Fruit fly (Drosophila melanogaster) whole organism, embryonic: ENCODE data around the gene Wdfy2.
A peak's percentile ranks its signal among the peaks of the same experiment; 100 is the strongest.

Experiments used
- ATbp ChIP-seq: fragments of 200-800 bp; sonication (Bioruptor generic); optimal IDR thresholded peaks from 2 replicates; lab custom pipeline; 2017; ENCODE audit warnings: missing biosample characterization, mild to moderate bottlenecking, missing genetic modification characterization, missing genetic modification reagents
- Aef1 ChIP-seq: fragments of 200-800 bp; sonication (Bioruptor generic); IDR thresholded peaks from 3 replicates; pipeline ENCODE4 v1.3.6; 2022; ENCODE audit warnings: missing biosample characterization, missing genetic modification characterization
- CG10321 ChIP-seq: fragments of 200-800 bp; sonication (Bioruptor generic); IDR thresholded peaks from 2 replicates; pipeline ENCODE4 v1.3.6; 2022; ENCODE audit warnings: missing biosample characterization, missing genetic modification characterization
- CG11504 ChIP-seq: fragments of 200-800 bp; sonication (Bioruptor generic); optimal IDR thresholded peaks from 3 replicates; lab custom pipeline; 2019; ENCODE audit warnings: missing biosample characterization, mild to moderate bottlenecking, missing genetic modification characterization, moderate library complexity
- CG11695 ChIP-seq: fragments of 200-800 bp; sonication (Bioruptor generic); IDR thresholded peaks from 3 replicates; pipeline ENCODE4 v1.3.6; 2022; ENCODE audit warnings: missing biosample characterization, missing genetic modification characterization
- CG11696 ChIP-seq: fragments of 200-800 bp; sonication (Bioruptor generic); IDR thresholded peaks from 2 replicates; pipeline ENCODE4 v1.3.6; 2022; ENCODE audit warnings: missing biosample characterization, missing genetic modification characterization
- CG12744 ChIP-seq: fragments of 200-800 bp; sonication (Bioruptor generic); optimal IDR thresholded peaks from 2 replicates; lab custom pipeline; 2016; ENCODE audit warnings: missing biosample characterization, missing genetic modification characterization
- CG13287 ChIP-seq: fragments of 200-800 bp; sonication (Bioruptor generic); IDR thresholded peaks from 2 replicates; pipeline ENCODE4 v1.3.6; 2022; ENCODE audit warnings: missing biosample characterization, missing genetic modification characterization; ENCODE audit not compliant: partially characterized antibody
- CG14014 ChIP-seq: fragments of 200-800 bp; sonication (Bioruptor generic); IDR thresholded peaks from 2 replicates; pipeline ENCODE4 v1.3.6; 2022; ENCODE audit warnings: missing biosample characterization, missing genetic modification characterization
- CG14050 ChIP-seq: fragments of 200-800 bp; sonication (Bioruptor generic); IDR thresholded peaks from 3 replicates; pipeline ENCODE4 v1.3.6; 2022; ENCODE audit warnings: missing biosample characterization, missing genetic modification characterization
- CG14860 ChIP-seq: fragments of 200-800 bp; sonication (Bioruptor generic); IDR thresholded peaks from 3 replicates; pipeline ENCODE4 v1.3.6; 2022; ENCODE audit warnings: missing biosample characterization, missing genetic modification characterization; ENCODE audit not compliant: partially characterized antibody
- CG15514 ChIP-seq: fragments of 200-800 bp; sonication (Bioruptor generic); optimal IDR thresholded peaks from 3 replicates; lab custom pipeline; 2017; ENCODE audit warnings: missing biosample characterization, missing genetic modification characterization, mild to moderate bottlenecking, moderate library complexity, missing genetic modification reagents
- CG15601 ChIP-seq: fragments of 200-800 bp; sonication (Bioruptor generic); optimal IDR thresholded peaks from 3 replicates; lab custom pipeline; 2019; ENCODE audit warnings: missing biosample characterization, mild to moderate bottlenecking, missing genetic modification characterization, moderate library complexity
- CG16813 ChIP-seq: fragments of 200-800 bp; sonication (Bioruptor generic); IDR thresholded peaks from 3 replicates; pipeline ENCODE4 v1.3.6; 2022; ENCODE audit warnings: missing biosample characterization, missing genetic modification characterization; ENCODE audit not compliant: partially characterized antibody
- CG17361 ChIP-seq: fragments of 200-800 bp; sonication (Bioruptor generic); IDR thresholded peaks from 3 replicates; pipeline ENCODE4 v1.3.6; 2022; ENCODE audit warnings: missing biosample characterization, missing genetic modification characterization
- CG18476 ChIP-seq: fragments of 200-800 bp; sonication (Bioruptor generic); optimal IDR thresholded peaks from 2 replicates; lab custom pipeline; 2016; ENCODE audit warnings: missing biosample characterization, mild to moderate bottlenecking, missing genetic modification characterization
- CG18764 ChIP-seq: fragments of 200-800 bp; sonication (Bioruptor generic); optimal IDR thresholded peaks from 3 replicates; lab custom pipeline; 2016; ENCODE audit warnings: missing biosample characterization, missing genetic modification characterization
- CG30020 ChIP-seq: fragments of 200-800 bp; optimal IDR thresholded peaks from 2 replicates; lab custom pipeline; 2019; ENCODE audit warnings: missing biosample characterization, mild to moderate bottlenecking, missing genetic modification characterization, moderate library complexity
- CG31365 ChIP-seq: fragments of 200-800 bp; sonication (Bioruptor generic); optimal IDR thresholded peaks from 2 replicates; lab custom pipeline; 2018; ENCODE audit warnings: missing biosample characterization, mild to moderate bottlenecking, missing genetic modification characterization
- CG32532 ChIP-seq: fragments of 200-800 bp; sonication (Bioruptor generic); IDR thresholded peaks from 2 replicates; pipeline ENCODE4 v1.3.6; 2022; ENCODE audit warnings: missing biosample characterization, missing genetic modification characterization
- CG3407 ChIP-seq: fragments of 200-800 bp; sonication (Bioruptor generic); optimal IDR thresholded peaks from 2 replicates; lab custom pipeline; 2018; ENCODE audit warnings: missing biosample characterization, mild to moderate bottlenecking, missing genetic modification characterization
- CG3726 ChIP-seq: fragments of 200-800 bp; sonication (Bioruptor generic); IDR thresholded peaks from 3 replicates; pipeline ENCODE4, ENCODE4 v1.3.6; 2022; ENCODE audit warnings: missing biosample characterization, missing genetic modification characterization
- CG6254 ChIP-seq: fragments of 200-800 bp; sonication (Bioruptor generic); optimal IDR thresholded peaks from 3 replicates; lab custom pipeline; 2017; ENCODE audit warnings: mild to moderate bottlenecking, missing biosample characterization, missing genetic modification reagents, missing genetic modification characterization
- CG7271 ChIP-seq: fragments of 200-800 bp; sonication (Bioruptor generic); optimal IDR thresholded peaks from 2 replicates; lab custom pipeline; 2018; ENCODE audit warnings: missing biosample characterization, mild to moderate bottlenecking, missing genetic modification characterization, moderate library complexity
- CG7928 ChIP-seq: fragments of 200-800 bp; sonication (Bioruptor generic); optimal IDR thresholded peaks from 2 replicates; lab custom pipeline; 2017; ENCODE audit warnings: missing biosample characterization, mild to moderate bottlenecking, missing genetic modification characterization
- CG8944 ChIP-seq: fragments of 200-800 bp; sonication (Bioruptor generic); optimal IDR thresholded peaks from 3 replicates; lab custom pipeline; 2016; ENCODE audit warnings: missing biosample characterization, missing genetic modification characterization
- CG9609 ChIP-seq: fragments of 200-800 bp; sonication (Bioruptor generic); optimal IDR thresholded peaks from 3 replicates; lab custom pipeline; 2016; ENCODE audit warnings: missing biosample characterization, missing genetic modification characterization
- CG9797 ChIP-seq: fragments of 200-800 bp; sonication (Bioruptor generic); optimal IDR thresholded peaks from 3 replicates; lab custom pipeline; 2018; ENCODE audit warnings: missing biosample characterization, mild to moderate bottlenecking, missing genetic modification characterization
- Dref ChIP-seq: fragments of 200-800 bp; sonication (Bioruptor generic); IDR thresholded peaks from 2 replicates; pipeline ENCODE4 v1.3.6; 2022; ENCODE audit warnings: missing biosample characterization, missing genetic modification characterization
- E2f2 ChIP-seq: fragments of 200-800 bp; sonication (Bioruptor generic); IDR thresholded peaks from 2 replicates; pipeline ENCODE4 v1.3.6; 2022; ENCODE audit warnings: missing biosample characterization, missing genetic modification characterization
- H2.0 ChIP-seq: fragments of 200-800 bp; sonication (Bioruptor generic); IDR thresholded peaks from 2 replicates; pipeline ENCODE4 v1.3.6; 2022; ENCODE audit warnings: missing biosample characterization, missing genetic modification characterization
- HmgD ChIP-seq: fragments of 200-800 bp; sonication (Bioruptor generic); optimal IDR thresholded peaks from 3 replicates; lab custom pipeline; 2016; ENCODE audit warnings: missing biosample characterization, missing genetic modification characterization
- Hmr ChIP-seq: fragments of 200-800 bp; sonication (Bioruptor generic); optimal IDR thresholded peaks from 3 replicates; lab custom pipeline; 2017; ENCODE audit warnings: mild to moderate bottlenecking, missing biosample characterization, missing genetic modification reagents, missing genetic modification characterization
- Lhr ChIP-seq: fragments of 200-800 bp; sonication (Bioruptor generic); optimal IDR thresholded peaks from 3 replicates; lab custom pipeline; 2017; ENCODE audit warnings: mild to moderate bottlenecking, missing biosample characterization, missing genetic modification reagents, missing genetic modification characterization
- Lim3 ChIP-seq: fragments of 200-800 bp; sonication (Bioruptor generic); IDR thresholded peaks from 2 replicates; pipeline ENCODE4 v1.3.6; 2022; ENCODE audit warnings: missing biosample characterization, missing genetic modification characterization
- ase ChIP-seq: fragments of 200-800 bp; sonication (Bioruptor generic); IDR thresholded peaks from 3 replicates; pipeline ENCODE4 v1.3.6; 2022; ENCODE audit warnings: missing biosample characterization, missing genetic modification characterization
- cas ChIP-seq: fragments of 200-800 bp; sonication (Bioruptor generic); IDR thresholded peaks from 2 replicates; pipeline ENCODE4 v1.3.6; 2022; ENCODE audit warnings: missing biosample characterization, missing genetic modification characterization
- croc ChIP-seq: fragments of 200-800 bp; sonication (Bioruptor generic); conservative IDR thresholded peaks from 3 replicates; pipeline ENCODE4 v1.3.6; 2022; ENCODE audit warnings: missing biosample characterization, missing genetic modification characterization
- exex ChIP-seq: fragments of 200-800 bp; sonication (Bioruptor generic); optimal IDR thresholded peaks from 4 replicates; lab custom pipeline; 2018; ENCODE audit warnings: missing biosample characterization, mild to moderate bottlenecking, missing genetic modification characterization, moderate library complexity
- gcm2 ChIP-seq: fragments of 200-800 bp; sonication (Bioruptor generic); optimal IDR thresholded peaks from 2 replicates; lab custom pipeline; 2016; ENCODE audit warnings: missing biosample characterization, missing genetic modification characterization
- gem ChIP-seq: fragments of 200-800 bp; sonication (Bioruptor generic); optimal IDR thresholded peaks from 2 replicates; lab custom pipeline; 2019; ENCODE audit warnings: missing biosample characterization, mild to moderate bottlenecking, missing genetic modification characterization, moderate library complexity
- jing ChIP-seq: fragments of 200-800 bp; sonication (Bioruptor generic); optimal IDR thresholded peaks from 2 replicates; lab custom pipeline; 2018; ENCODE audit warnings: missing biosample characterization, mild to moderate bottlenecking, missing genetic modification characterization
- lab ChIP-seq: fragments of 200-800 bp; sonication (Bioruptor generic); optimal IDR thresholded peaks from 3 replicates; lab custom pipeline; 2017; ENCODE audit warnings: missing biosample characterization, missing genetic modification characterization, mild to moderate bottlenecking, moderate library complexity, missing genetic modification reagents
- nmo ChIP-seq: fragments of 200-800 bp; sonication (Bioruptor generic); optimal IDR thresholded peaks from 2 replicates; lab custom pipeline; 2018; ENCODE audit warnings: missing biosample characterization, mild to moderate bottlenecking, missing genetic modification characterization, moderate library complexity
- pan ChIP-seq, 4 experiments: fragments of >200 bp in 3 of 4; fragments of 200-800 bp in 1 of 4; sonication (Bioruptor generic) in 1 of 4; optimal IDR thresholded peaks in 3 of 4; IDR thresholded peaks in 1 of 4; 2 replicates each; pipeline versions ENCODE4 v1.3.6 to Lab custom; 2017 to 2022; ENCODE audit warnings: missing biosample characterization in 2 of 4, missing genetic modification characterization in 2 of 4, mixed read lengths in 1 of 4
- pfk ChIP-seq: fragments of 200-800 bp; sonication (Bioruptor generic); optimal IDR thresholded peaks from 2 replicates; lab custom pipeline; 2018; ENCODE audit warnings: missing biosample characterization, mild to moderate bottlenecking, missing genetic modification characterization, moderate library complexity
- pita ChIP-seq: fragments of 200-800 bp; sonication (Bioruptor generic); optimal IDR thresholded peaks from 2 replicates; lab custom pipeline; 2017; ENCODE audit warnings: missing biosample characterization, mild to moderate bottlenecking, missing genetic modification characterization
- row ChIP-seq: fragments of 200-800 bp; sonication (Bioruptor generic); IDR thresholded peaks from 3 replicates; pipeline ENCODE4 v1.3.6; 2022; ENCODE audit warnings: missing biosample characterization, missing genetic modification characterization
- trem ChIP-seq: fragments of 200-800 bp; optimal IDR thresholded peaks from 3 replicates; lab custom pipeline; 2019; ENCODE audit warnings: missing biosample characterization, mild to moderate bottlenecking, missing genetic modification characterization, moderate library complexity
- unpg ChIP-seq: fragments of 200-800 bp; sonication (Bioruptor generic); optimal IDR thresholded peaks from 3 replicates; lab custom pipeline; 2018; ENCODE audit warnings: missing biosample characterization, mild to moderate bottlenecking, missing genetic modification characterization, moderate library complexity

Wdfy2 gene

dm6 chr2L:10379865-10380264, 43.2 kb upstream of the Wdfy2 start, which contains the start of gene gny (continued):
- no peak for TF ChIP-seq CG14014 (GFP tag; lab: Robert Waterston, UW)
- TF ChIP-seq CG11695 (GFP tag; lab: Robert Waterston, UW), result no peak
- peak; percentile 6 for TF ChIP-seq CG15514
- TF ChIP-seq jing (GFP tag; lab: Kevin White, UChicago), result no peak
- TF ChIP-seq Lim3 (GFP tag; lab: Robert Waterston, UW), result no peak
- no peak for TF ChIP-seq CG14860 (GFP tag; lab: Robert Waterston, UW)
- TF ChIP-seq CG18476 (GFP tag; lab: Kevin White, UChicago), result no peak
- peak; percentile 97 for TF ChIP-seq pfk (GFP tag; lab: Kevin White, UChicago)
- no peak for TF ChIP-seq CG31365 (tag; lab: Kevin White, UChicago)
- no peak for TF ChIP-seq CG32532 (GFP tag; lab: Robert Waterston, UW)
- TF ChIP-seq CG7928 (GFP tag; lab: Kevin White, UChicago), result no peak
- no peak for TF ChIP-seq CG11696 (GFP tag; lab: Robert Waterston, UW)
- TF ChIP-seq nmo (GFP tag; lab: Kevin White, UChicago), result peak; percentile 3
- TF ChIP-seq croc (GFP tag; lab: Robert Waterston, UW), result no peak
- peak; percentile 97 for TF ChIP-seq CG30020
- TF ChIP-seq trem (tag; lab: Kevin White, UChicago), result peak; percentile 24
- TF ChIP-seq lab (GFP tag; lab: Kevin White, UChicago), result no peak
- TF ChIP-seq E2f2 (GFP tag; lab: Robert Waterston, UW), result peak; percentile 77
- TF ChIP-seq CG14050 (GFP tag; lab: Robert Waterston, UW), result no peak
- no peak for TF ChIP-seq CG10321
- TF ChIP-seq exex (tag; lab: Kevin White, UChicago), result no peak
- no peak for TF ChIP-seq CG8944
- TF ChIP-seq unpg (GFP tag; lab: Kevin White, UChicago), result no peak
- no peak for TF ChIP-seq ase (GFP tag; lab: Robert Waterston, UW)
- no peak for TF ChIP-seq CG3407 (GFP tag; lab: Kevin White, UChicago)
- TF ChIP-seq Aef1, result no peak
- no peak for TF ChIP-seq CG11504
- no peak for TF ChIP-seq Hmr (GFP tag; lab: Kevin White, UChicago)
- TF ChIP-seq Lhr (GFP tag; lab: Kevin White, UChicago), result peak; percentile 15
- TF ChIP-seq CG9797 (GFP tag; lab: Kevin White, UChicago), result peak; percentile 11
- TF ChIP-seq row (GFP tag; lab: Robert Waterston, UW), result peak; percentile 26; the same call in 1 of the 3 replicates
- no peak for TF ChIP-seq ATbp (GFP tag; lab: Kevin White, UChicago)
- peak; percentile 85 for TF ChIP-seq Dref
- no peak for TF ChIP-seq CG7271 (tag; lab: Kevin White, UChicago)
- TF ChIP-seq CG6254 (GFP tag; lab: Kevin White, UChicago), result no peak
- no peak for TF ChIP-seq pan (optimal IDR thresholded peaks at IDR 0.05; lab: Kevin White, UChicago)
- TF ChIP-seq pan (GFP tag; optimal IDR thresholded peaks at IDR 0.05 in 1 of 2, IDR thresholded peaks at IDR 0.05 in 1 of 2), result no peak
- peak; percentile 39; the same call in 2 of the 3 replicates for TF ChIP-seq CG16813
- no peak for TF ChIP-seq gcm2 (GFP tag; lab: Kevin White, UChicago)
- no peak for TF ChIP-seq CG18764 (GFP tag; lab: Kevin White, UChicago)
- TF ChIP-seq gem (tag; lab: Kevin White, UChicago), result no peak
- TF ChIP-seq HmgD (GFP tag; lab: Kevin White, UChicago), result peak; percentile 39
- TF ChIP-seq CG3726 (GFP tag; lab: Robert Waterston, UW), result no peak
- no peak for TF ChIP-seq CG17361 (GFP tag; lab: Robert Waterston, UW)
- peak; percentile 42; the same call in 1 of the 2 replicates for TF ChIP-seq CG13287
- no peak for TF ChIP-seq CG12744
- no peak for TF ChIP-seq pita
- no peak for TF ChIP-seq CG9609
- TF ChIP-seq CG15601, result no peak
- TF ChIP-seq cas, result no peak
- TF ChIP-seq H2.0 (GFP tag; lab: Robert Waterston, UW), result no peak
